Fruit fly (Drosophila melanogaster): ENCODE measurements around the gene CG6834.
A peak's percentile ranks its signal among the peaks of the same experiment; 100 is the strongest.

The CG6834 gene

dm6 chr3R:11678016-11678415 is 9.9 kb downstream of the CG6834 start, which contains the start of gene CG18476 (continued):
- TF ChIP-seq Mad (GFP tag; optimal IDR thresholded peaks at IDR 0.05), result peak; percentile 64
- no peak for TF ChIP-seq Dref (GFP tag; IDR thresholded peaks at IDR 0.05)
- TF ChIP-seq Chrac-16 (GFP tag; optimal IDR thresholded peaks at IDR 0.05), result peak; percentile 88
- TF ChIP-seq nom (GFP tag; optimal IDR thresholded peaks at IDR 0.05), result peak; percentile 78
- TF ChIP-seq Trl (optimal IDR thresholded peaks at IDR 0.05), result no peak
- TF ChIP-seq Trl (GFP tag; optimal IDR thresholded peaks at IDR 0.05), result peak; percentile 65
- TF ChIP-seq CG1603 (tag; optimal IDR thresholded peaks at IDR 0.05), result peak; percentile 59
- TF ChIP-seq Xbp1 (GFP tag; optimal IDR thresholded peaks at IDR 0.05), result peak; percentile 93
- TF ChIP-seq CG1832 (GFP tag; optimal IDR thresholded peaks at IDR 0.05), result no peak
- TF ChIP-seq Sox100B (GFP tag; optimal IDR thresholded peaks at IDR 0.05), result peak; percentile 90
- peak; percentile 90 for TF ChIP-seq fd3F (GFP tag; optimal IDR thresholded peaks at IDR 0.05)
- TF ChIP-seq CG18619 (GFP tag; optimal IDR thresholded peaks at IDR 0.05), result peak; percentile 82
- TF ChIP-seq tup (GFP tag; optimal IDR thresholded peaks at IDR 0.05), result peak; percentile 24
- TF ChIP-seq CG3065 (GFP tag; optimal IDR thresholded peaks at IDR 0.05), result peak; percentile 59
- TF ChIP-seq eyg (GFP tag; optimal IDR thresholded peaks at IDR 0.05), result peak; percentile 12
- TF ChIP-seq shn (GFP tag; optimal IDR thresholded peaks at IDR 0.05), result peak; percentile 20
- no peak for TF ChIP-seq tna (GFP tag; IDR thresholded peaks at IDR 0.05; ENCODE audit: partially characterized antibody)
- TF ChIP-seq ssp (GFP tag; IDR thresholded peaks at IDR 0.05), result peak; percentile 80
- peak; percentile 66 for TF ChIP-seq CG2116 (GFP tag; optimal IDR thresholded peaks at IDR 0.05)
- TF ChIP-seq CG10321 (GFP tag; IDR thresholded peaks at IDR 0.05), result peak; percentile 73
- peak; percentile 53 for TF ChIP-seq HLH54F (GFP tag; optimal IDR thresholded peaks at IDR 0.05)
- peak; percentile 92 for TF ChIP-seq CG13296 (GFP tag; optimal IDR thresholded peaks at IDR 0.05)
- TF ChIP-seq Ptx1 (GFP tag; IDR thresholded peaks at IDR 0.05), result peak; percentile 95
- TF ChIP-seq Hsf (GFP tag; optimal IDR thresholded peaks at IDR 0.05), result peak; percentile 91
- peak; percentile 61 for TF ChIP-seq Ets97D (GFP tag; optimal IDR thresholded peaks at IDR 0.05)
- TF ChIP-seq ham (GFP tag; IDR thresholded peaks at IDR 0.05), result peak; percentile 79
- TF ChIP-seq gro (GFP tag; optimal IDR thresholded peaks at IDR 0.05), result peak; percentile 80
- TF ChIP-seq B-H2 (GFP tag; optimal IDR thresholded peaks at IDR 0.05), result peak; percentile 78
- peak; percentile 90 for TF ChIP-seq klu (GFP tag; IDR thresholded peaks at IDR 0.05)
- TF ChIP-seq kay (GFP tag; optimal IDR thresholded peaks at IDR 0.05), result peak; percentile 84
- peak; percentile 87 for TF ChIP-seq lilli (GFP tag; optimal IDR thresholded peaks at IDR 0.05)
- peak; percentile 93 for TF ChIP-seq tap (tag; optimal IDR thresholded peaks at IDR 0.05)
- TF ChIP-seq Hr78 (GFP tag; optimal IDR thresholded peaks at IDR 0.05), result peak in 1 of 2 experiments; percentile 54
- peak; percentile 91 for TF ChIP-seq CG9932 (GFP tag; IDR thresholded peaks at IDR 0.05)
- TF ChIP-seq ara (GFP tag; IDR thresholded peaks at IDR 0.05), result peak; percentile 91
- TF ChIP-seq Dip3 (GFP tag; optimal IDR thresholded peaks at IDR 0.05), result peak; percentile 58
- no peak for TF ChIP-seq nau (GFP tag; optimal IDR thresholded peaks at IDR 0.05)
- TF ChIP-seq luna (GFP tag; optimal IDR thresholded peaks at IDR 0.05), result peak; percentile 4
- TF ChIP-seq CG7372 (GFP tag; IDR thresholded peaks at IDR 0.05), result peak; percentile 95
- no peak for TF ChIP-seq Optix (GFP tag; IDR thresholded peaks at IDR 0.05)
- peak; percentile 88 for TF ChIP-seq CG7556 (GFP tag; optimal IDR thresholded peaks at IDR 0.05)
- TF ChIP-seq crp (GFP tag; optimal IDR thresholded peaks at IDR 0.05), result peak in 1 of 2 experiments; percentile 47
- peak; percentile 91 for TF ChIP-seq Hmr (GFP tag; optimal IDR thresholded peaks at IDR 0.05)
- TF ChIP-seq CG9609 (GFP tag; optimal IDR thresholded peaks at IDR 0.05), result peak; percentile 61
- TF ChIP-seq CG12744 (GFP tag; optimal IDR thresholded peaks at IDR 0.05), result peak; percentile 37
- peak; percentile 95 for TF ChIP-seq CG13424 (tag; optimal IDR thresholded peaks at IDR 0.05)
- TF ChIP-seq corto (GFP tag; optimal IDR thresholded peaks at IDR 0.05), result peak; percentile 57
- peak; percentile 83 for TF ChIP-seq rib (GFP tag; IDR thresholded peaks at IDR 0.05)
- TF ChIP-seq CG31224 (GFP tag; IDR thresholded peaks at IDR 0.05), result peak; percentile 86
- peak; percentile 66 for TF ChIP-seq grn (GFP tag; optimal IDR thresholded peaks at IDR 0.05)
- peak; percentile 90 for TF ChIP-seq CG11247 (GFP tag; IDR thresholded peaks at IDR 0.05)
- TF ChIP-seq Sin3A (optimal IDR thresholded peaks at IDR 0.05), result no peak
